Worm (Caenorhabditis elegans): ENCODE results near the gene flor-1.
"Not testable (repeated sequence)": the region's sequence is repeated elsewhere in the genome, so short reads cannot be mapped to it uniquely, and the experiment has no call there.

DNA sequence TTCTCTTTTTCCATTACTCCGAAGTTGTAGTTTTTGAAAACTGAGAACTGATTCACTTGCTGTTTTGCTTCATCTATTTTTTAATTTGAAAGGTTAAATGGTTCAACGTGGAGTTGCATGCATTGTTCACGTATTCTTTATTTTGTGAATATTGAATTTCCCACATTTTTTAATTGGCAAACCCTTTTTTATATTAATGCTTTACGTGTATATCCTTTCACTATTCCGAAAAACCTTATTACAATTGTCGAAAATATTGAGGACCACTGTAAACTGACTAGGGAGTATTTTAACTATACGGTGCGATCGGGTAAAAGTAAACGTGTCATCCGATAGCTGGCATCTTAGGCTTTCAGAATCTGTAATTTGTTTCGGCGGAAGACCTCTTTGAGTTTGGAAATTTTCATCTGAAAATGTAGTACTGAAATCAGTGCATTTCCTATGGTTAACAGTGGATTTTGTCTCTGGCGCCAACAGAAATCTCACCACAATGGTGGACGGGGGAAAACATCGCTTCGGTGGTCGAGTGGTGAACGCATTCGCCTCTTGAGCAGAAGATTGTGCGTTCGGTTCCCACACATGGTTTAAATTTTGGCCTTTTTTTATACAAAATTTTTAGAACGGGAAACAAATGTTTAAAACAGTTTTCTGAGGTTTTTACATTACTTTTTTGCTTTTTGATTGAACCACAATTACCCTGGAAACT lies 13.4 kb downstream of the flor-1 start, which contains the start of gene C01G10.14:
- TF ChIP-seq aly-2 (tag; optimal IDR thresholded peaks at IDR 0.05); nhr-23 (tag; optimal IDR thresholded peaks at IDR 0.05); R02D3.7 (tag; optimal IDR thresholded peaks at IDR 0.05); nhr-76 (tag; optimal IDR thresholded peaks at IDR 0.05); snpc-4 (tag; optimal IDR thresholded peaks at IDR 0.05); ama-1 (optimal IDR thresholded peaks at IDR 0.05); nhr-28 (tag; optimal IDR thresholded peaks at IDR 0.05); nhr-12 (tag; optimal IDR thresholded peaks at IDR 0.05); nhr-11 (tag; optimal IDR thresholded peaks at IDR 0.05); nhr-237 (tag; optimal IDR thresholded peaks at IDR 0.05); egl-5 (tag; optimal IDR thresholded peaks at IDR 0.05); hmg-11 (tag; optimal IDR thresholded peaks at IDR 0.05); nfya-1 (tag; optimal IDR thresholded peaks at IDR 0.05; ENCODE audit: insufficient read depth); lsy-12 (tag; optimal IDR thresholded peaks at IDR 0.05): not testable (repeated sequence)

Measured in whole organism, L3 larva.